Worm (Caenorhabditis elegans) whole organism, L4 larva: ENCODE results near the gene gldi-6.
A peak's percentile ranks its signal among the peaks of the same experiment; 100 is the strongest.

Experiments
- F37D6.2 ChIP-seq: sonication (generic microtip); optimal IDR thresholded peaks from 2 replicates; lab custom pipeline; 2016; ENCODE audit warnings: mild to moderate bottlenecking, missing genetic modification characterization, missing compliant biosample characterization
- T26A8.4 ChIP-seq: fragments of 200-800 bp; sonication (Bioruptor generic); IDR thresholded peaks from 2 replicates; pipeline ENCODE4 v1.3.6; 2022; ENCODE audit warnings: missing genetic modification characterization, missing compliant biosample characterization
- Y105C5A.15 ChIP-seq: fragments of 200-800 bp; sonication (Bioruptor generic); IDR thresholded peaks from 2 replicates; pipeline ENCODE4 v1.3.6; 2022; ENCODE audit warnings: missing genetic modification characterization, missing compliant biosample characterization
- Y75B8A.6 ChIP-seq: fragments of 200-800 bp; sonication (Bioruptor generic); IDR thresholded peaks from 2 replicates; pipeline ENCODE4 v1.3.6; 2022; ENCODE audit warnings: missing genetic modification reagents, missing genetic modification characterization, missing compliant biosample characterization
- ZK546.5 ChIP-seq, 2 experiments: sonication (generic microtip); optimal IDR thresholded peaks; 2 replicates each; lab custom pipeline; 2017; ENCODE audit warnings: missing biosample characterization in 2 of 2, missing genetic modification characterization in 2 of 2
- arid-1 ChIP-seq: fragments of 200-800 bp; sonication (Bioruptor generic); conservative IDR thresholded peaks from 2 replicates; pipeline ENCODE4 v1.3.6; 2022; ENCODE audit warnings: missing genetic modification reagents, missing genetic modification characterization, missing compliant biosample characterization
- attf-4 ChIP-seq: sonication (generic microtip); optimal IDR thresholded peaks from 3 replicates; lab custom pipeline; 2017; ENCODE audit warnings: missing biosample characterization, missing genetic modification characterization
- ceh-20 ChIP-seq: fragments of 200-800 bp; sonication (Bioruptor generic); IDR thresholded peaks from 2 replicates; pipeline ENCODE4 v1.3.6; 2022; ENCODE audit warnings: missing genetic modification reagents, missing genetic modification characterization, missing compliant biosample characterization
- ceh-62 ChIP-seq: sonication (generic microtip); optimal IDR thresholded peaks from 2 replicates; lab custom pipeline; 2017; ENCODE audit warnings: missing biosample characterization, missing genetic modification characterization
- ceh-82 ChIP-seq: sonication (generic microtip); optimal IDR thresholded peaks from 2 replicates; lab custom pipeline; 2017; ENCODE audit warnings: missing biosample characterization, missing genetic modification characterization
- cey-2 ChIP-seq: sonication (generic microtip); optimal IDR thresholded peaks from 3 replicates; lab custom pipeline; 2017; ENCODE audit warnings: missing genetic modification characterization, mild to moderate bottlenecking, missing compliant biosample characterization, antibody characterized with exemption, borderline replicate concordance; ENCODE audit not compliant: insufficient read depth
- ctbp-1 ChIP-seq: fragments of 200-800 bp; sonication (Bioruptor generic); IDR thresholded peaks from 2 replicates; pipeline ENCODE4 v1.3.6; 2022; ENCODE audit warnings: missing genetic modification reagents, missing genetic modification characterization, missing compliant biosample characterization
- daf-19 ChIP-seq: fragments of 200-800 bp; sonication (Bioruptor generic); conservative IDR thresholded peaks from 2 replicates; pipeline ENCODE4 v1.3.6; 2022; ENCODE audit warnings: missing genetic modification characterization, missing compliant biosample characterization
- daf-8 ChIP-seq: fragments of 200-800 bp; sonication (Bioruptor generic); IDR thresholded peaks from 2 replicates; pipeline ENCODE4 v1.3.6; 2022; ENCODE audit warnings: missing genetic modification characterization, missing compliant biosample characterization
- dmd-6 ChIP-seq: fragments of 200-800 bp; sonication (Bioruptor generic); IDR thresholded peaks from 2 replicates; pipeline ENCODE4 v1.3.6; 2022; ENCODE audit warnings: missing genetic modification reagents, missing genetic modification characterization, missing compliant biosample characterization
- duxl-1 ChIP-seq: sonication (generic microtip); optimal IDR thresholded peaks from 2 replicates; lab custom pipeline; 2016; ENCODE audit warnings: mild to moderate bottlenecking, missing genetic modification characterization, moderate library complexity, missing compliant biosample characterization; ENCODE audit not compliant: poor library complexity
- dve-1 ChIP-seq: sonication (generic microtip); optimal IDR thresholded peaks from 2 replicates; lab custom pipeline; 2017; ENCODE audit warnings: antibody characterized with exemption, mild to moderate bottlenecking, missing genetic modification characterization, missing compliant biosample characterization; ENCODE audit not compliant: insufficient read depth
- gei-8 ChIP-seq: fragments of 200-800 bp; sonication (Bioruptor generic); optimal IDR thresholded peaks from 2 replicates; lab custom pipeline; 2018; ENCODE audit warnings: mild to moderate bottlenecking, missing genetic modification characterization, missing compliant biosample characterization
- hif-1 ChIP-seq, 2 experiments: sonication (generic microtip); optimal IDR thresholded peaks; 2 replicates each; lab custom pipeline; 2016 to 2017; ENCODE audit warnings: missing compliant biosample characterization in 2 of 2, missing genetic modification characterization in 2 of 2, missing genetic modification reagents in 2 of 2, missing genotype in 2 of 2, mild to moderate bottlenecking in 1 of 2
- hlh-11 ChIP-seq: fragments of 200-800 bp; sonication (Bioruptor generic); optimal IDR thresholded peaks from 2 replicates; lab custom pipeline; 2018; ENCODE audit warnings: mild to moderate bottlenecking, missing genetic modification characterization, missing compliant biosample characterization
- hmg-1.1 ChIP-seq: fragments of 200-800 bp; sonication (Bioruptor generic); IDR thresholded peaks from 2 replicates; pipeline ENCODE4 v1.3.6; 2022; ENCODE audit warnings: missing genetic modification reagents, missing genetic modification characterization, missing compliant biosample characterization
- lim-7 ChIP-seq: fragments of 200-800 bp; sonication (Bioruptor generic); IDR thresholded peaks from 2 replicates; pipeline ENCODE4 v1.3.6; 2022; ENCODE audit warnings: missing genetic modification characterization, missing compliant biosample characterization
- lin-29 ChIP-seq: fragments of 200-800 bp; sonication (Bioruptor generic); IDR thresholded peaks from 2 replicates; pipeline ENCODE4 v1.3.6; 2022; ENCODE audit warnings: missing genetic modification reagents, missing genetic modification characterization, missing compliant biosample characterization
- madf-5 ChIP-seq, 2 experiments: fragments of 200-800 bp; sonication (Bioruptor generic); IDR thresholded peaks; 2 replicates each; pipeline ENCODE4 v1.3.6; 2022; ENCODE audit warnings: missing compliant biosample characterization in 2 of 2, missing genetic modification characterization in 2 of 2
- mdl-1 ChIP-seq, 2 experiments: fragments of 150-350 bp in 1 of 2; sonication (generic microtip) in 1 of 2; optimal IDR thresholded peaks; 2 replicates each; lab custom pipeline; 2014 to 2017; ENCODE audit warnings: missing biosample characterization in 2 of 2, missing genetic modification characterization in 2 of 2
- mes-2 ChIP-seq: sonication (generic microtip); optimal IDR thresholded peaks from 2 replicates; lab custom pipeline; 2016; ENCODE audit warnings: missing genotype, mild to moderate bottlenecking, missing genetic modification characterization, missing compliant biosample characterization; ENCODE audit not compliant: poor library complexity, severe bottlenecking
- mxl-2 ChIP-seq: fragments of 200-800 bp; sonication (Bioruptor generic); conservative IDR thresholded peaks from 2 replicates; pipeline ENCODE4 v1.3.6; 2022; ENCODE audit warnings: missing genetic modification reagents, missing genetic modification characterization, missing compliant biosample characterization
- mxl-3 ChIP-seq: fragments of 200-800 bp; sonication (Bioruptor generic); optimal IDR thresholded peaks from 2 replicates; lab custom pipeline; 2018; ENCODE audit warnings: mild to moderate bottlenecking, missing genetic modification characterization, missing compliant biosample characterization
- nhr-10 ChIP-seq: fragments of 150-350 bp; optimal IDR thresholded peaks from 2 replicates; lab custom pipeline; 2014; ENCODE audit warnings: missing biosample characterization, missing genetic modification characterization
- nhr-102 ChIP-seq: sonication (generic microtip); optimal IDR thresholded peaks from 2 replicates; lab custom pipeline; 2016; ENCODE audit warnings: mild to moderate bottlenecking, missing genetic modification characterization, moderate library complexity, missing compliant biosample characterization
- nhr-11 ChIP-seq: fragments of 150-350 bp; optimal IDR thresholded peaks from 2 replicates; lab custom pipeline; 2014; ENCODE audit warnings: missing biosample characterization, missing genetic modification characterization
- nhr-237 ChIP-seq: sonication (generic microtip); optimal IDR thresholded peaks from 2 replicates; lab custom pipeline; 2017; ENCODE audit warnings: missing biosample characterization, missing genetic modification characterization
- nhr-25 ChIP-seq: sonication (generic microtip); optimal IDR thresholded peaks from 2 replicates; lab custom pipeline; 2017; ENCODE audit warnings: missing genetic modification characterization, mild to moderate bottlenecking, missing compliant biosample characterization, antibody characterized with exemption, moderate library complexity, borderline replicate concordance; ENCODE audit not compliant: insufficient read depth
- nhr-41 ChIP-seq: fragments of 200-800 bp; sonication (Bioruptor generic); IDR thresholded peaks from 2 replicates; pipeline ENCODE4 v1.3.6; 2022; ENCODE audit warnings: missing genetic modification reagents, missing genetic modification characterization, missing compliant biosample characterization
- nhr-48 ChIP-seq: sonication (generic microtip); optimal IDR thresholded peaks from 2 replicates; lab custom pipeline; 2016; ENCODE audit warnings: mild to moderate bottlenecking, missing genetic modification characterization, missing compliant biosample characterization
- nhr-6 ChIP-seq: fragments of 150-350 bp; optimal IDR thresholded peaks from 2 replicates; lab custom pipeline; 2014; ENCODE audit warnings: missing biosample characterization, missing genetic modification characterization
- nhr-76 ChIP-seq: fragments of 150-350 bp; optimal IDR thresholded peaks from 2 replicates; lab custom pipeline; 2014; ENCODE audit warnings: missing biosample characterization, missing genetic modification characterization
- nhr-77 ChIP-seq: fragments of 150-350 bp; optimal IDR thresholded peaks from 2 replicates; lab custom pipeline; 2014; ENCODE audit warnings: missing biosample characterization, missing genetic modification characterization
- pha-4 ChIP-seq, 2 experiments: fragments of 150-350 bp in 1 of 2; fragments of 200-800 bp in 1 of 2; sonication (Bioruptor generic) in 1 of 2; IDR thresholded peaks in 1 of 2; optimal IDR thresholded peaks in 1 of 2; 2 replicates each; pipeline versions ENCODE4 v1.3.6 to Lab custom; 2014 to 2022; ENCODE audit warnings: missing genetic modification characterization in 2 of 2, missing genetic modification reagents in 2 of 2, missing biosample characterization in 1 of 2, missing compliant biosample characterization in 1 of 2
- rbr-2 ChIP-seq: sonication (generic microtip); optimal IDR thresholded peaks from 2 replicates; lab custom pipeline; 2016; ENCODE audit warnings: missing genotype, missing genetic modification characterization, missing compliant biosample characterization
- saeg-2 ChIP-seq: fragments of 200-800 bp; sonication (Bioruptor generic); IDR thresholded peaks from 2 replicates; pipeline ENCODE4 v1.3.6; 2022; ENCODE audit warnings: missing genetic modification reagents, missing genetic modification characterization, missing compliant biosample characterization
- snpc-1.2 ChIP-seq: fragments of 200-800 bp; sonication (Bioruptor generic); IDR thresholded peaks from 2 replicates; pipeline ENCODE4 v1.3.6; 2022; ENCODE audit warnings: missing genetic modification reagents, missing genetic modification characterization, missing compliant biosample characterization
- spr-3 ChIP-seq: fragments of 200-800 bp; sonication (Bioruptor generic); optimal IDR thresholded peaks from 2 replicates; lab custom pipeline; 2018; ENCODE audit warnings: mild to moderate bottlenecking, missing genetic modification characterization, missing compliant biosample characterization
- tag-97 ChIP-seq: fragments of 200-800 bp; sonication (Bioruptor generic); IDR thresholded peaks from 2 replicates; pipeline ENCODE4 v1.3.6; 2022; ENCODE audit warnings: missing genetic modification characterization, missing compliant biosample characterization
- tra-1 ChIP-seq: fragments of 200-800 bp; sonication (Bioruptor generic); IDR thresholded peaks from 2 replicates; pipeline ENCODE4 v1.3.6; 2022; ENCODE audit warnings: missing genetic modification reagents, missing genetic modification characterization, missing compliant biosample characterization
- unc-39 ChIP-seq: sonication (generic microtip); optimal IDR thresholded peaks from 2 replicates; lab custom pipeline; 2017; ENCODE audit warnings: missing biosample characterization, missing genetic modification characterization
- zfp-2 ChIP-seq: sonication (generic microtip); optimal IDR thresholded peaks from 2 replicates; lab custom pipeline; 2016; ENCODE audit warnings: mild to moderate bottlenecking, missing genetic modification characterization, missing compliant biosample characterization
- zfp-3 ChIP-seq: fragments of 200-800 bp; sonication (Bioruptor generic); conservative IDR thresholded peaks from 2 replicates; pipeline ENCODE4 v1.3.6; 2022; ENCODE audit warnings: missing genetic modification reagents, missing genetic modification characterization, missing compliant biosample characterization
- zip-2 ChIP-seq: fragments of 150-350 bp; optimal IDR thresholded peaks from 2 replicates; lab custom pipeline; 2014; ENCODE audit warnings: missing biosample characterization, missing genetic modification characterization
- ztf-11 ChIP-seq: fragments of 150-350 bp; optimal IDR thresholded peaks from 2 replicates; lab custom pipeline; 2014; ENCODE audit warnings: missing biosample characterization, missing genetic modification characterization

Gene gldi-6

ce11 chrII:3428158-3428704 is 18.5 kb upstream of the gldi-6 start (continued):
- no peak for TF ChIP-seq ceh-20 (GFP tag; lab: Robert Waterston, UW)
- no peak for TF ChIP-seq snpc-1.2 (GFP tag; lab: Robert Waterston, UW)
- TF ChIP-seq ceh-82 = no peak
- TF ChIP-seq gei-8 = no peak
- peak; percentile 1 for TF ChIP-seq hlh-11 (tag; lab: Kevin White, UChicago)
- no peak for TF ChIP-seq nhr-25 (tag; lab: Kevin White, UChicago)
- no peak for TF ChIP-seq nhr-41 (GFP tag; lab: Robert Waterston, UW)
- no peak for TF ChIP-seq madf-5 (GFP tag; IDR thresholded peaks at IDR 0.05; lab: Robert Waterston, UW)
- TF ChIP-seq tag-97 (GFP tag; lab: Robert Waterston, UW) = no peak
- TF ChIP-seq mxl-3 (GFP tag; lab: Kevin White, UChicago) = no peak
- TF ChIP-seq dve-1 (tag; lab: Kevin White, UChicago) = no peak
- TF ChIP-seq saeg-2 (GFP tag; lab: Robert Waterston, UW) = no peak
- no peak for TF ChIP-seq nhr-102 (tag; lab: Kevin White, UChicago)
- no peak for TF ChIP-seq ztf-11 (tag; lab: Kevin White, UChicago)
- no peak for TF ChIP-seq nhr-6 (tag; lab: Kevin White, UChicago)
- TF ChIP-seq nhr-10 = no peak
- no peak for TF ChIP-seq mxl-2 (GFP tag; lab: Robert Waterston, UW)
- TF ChIP-seq hif-1 (tag; optimal IDR thresholded peaks at IDR 0.05; lab: Kevin White, UChicago) = peak in 1 of 2 experiments; percentile 18
- TF ChIP-seq ZK546.5 (tag; optimal IDR thresholded peaks at IDR 0.05; lab: Kevin White, UChicago) = no peak
- TF ChIP-seq nhr-48 (tag; lab: Kevin White, UChicago) = no peak
- no peak for TF ChIP-seq dmd-6 (GFP tag; lab: Robert Waterston, UW)
- no peak for TF ChIP-seq unc-39
- 0 out of 2 replicates have a peak, but pooled peaks have one; percentile 33 for TF ChIP-seq ctbp-1
- no peak for TF ChIP-seq lin-29
- TF ChIP-seq tra-1 (GFP tag; lab: Robert Waterston, UW) = no peak
- TF ChIP-seq daf-8 (GFP tag; lab: Robert Waterston, UW) = no peak
- no peak for TF ChIP-seq cey-2 (tag; lab: Kevin White, UChicago)
- no peak for TF ChIP-seq zip-2 (tag; lab: Kevin White, UChicago)
- TF ChIP-seq Y105C5A.15 = no peak
- TF ChIP-seq hmg-1.1 (GFP tag; lab: Robert Waterston, UW) = peak; percentile 71
- TF ChIP-seq spr-3 (GFP tag; lab: Kevin White, UChicago) = no peak
- TF ChIP-seq rbr-2 (tag; lab: Kevin White, UChicago) = peak; percentile 41
- TF ChIP-seq mdl-1 (tag; optimal IDR thresholded peaks at IDR 0.05; lab: Kevin White, UChicago) = peak in 1 of 2 experiments; percentile 47
- TF ChIP-seq attf-4 (tag; lab: Kevin White, UChicago) = no peak
- no peak for TF ChIP-seq daf-19 (GFP tag; lab: Robert Waterston, UW)
- no peak for TF ChIP-seq T26A8.4 (GFP tag; lab: Robert Waterston, UW)
- no peak for TF ChIP-seq ceh-62 (tag; lab: Kevin White, UChicago)
- TF ChIP-seq nhr-237 (tag; lab: Kevin White, UChicago) = no peak
- TF ChIP-seq lim-7 (GFP tag; lab: Robert Waterston, UW) = no peak
- no peak for TF ChIP-seq duxl-1 (tag; lab: Kevin White, UChicago)
- TF ChIP-seq nhr-76 (tag; lab: Kevin White, UChicago) = no peak
- no peak for TF ChIP-seq nhr-11 (tag; lab: Kevin White, UChicago)
- no peak for TF ChIP-seq zfp-3 (GFP tag; lab: Robert Waterston, UW)
- TF ChIP-seq F37D6.2 (tag; lab: Kevin White, UChicago) = no peak
- TF ChIP-seq nhr-77 (tag; lab: Kevin White, UChicago) = no peak
- TF ChIP-seq zfp-2 = no peak
- no peak for TF ChIP-seq pha-4 (GFP tag; IDR thresholded peaks at IDR 0.05; lab: Robert Waterston, UW)
- TF ChIP-seq pha-4 (tag; optimal IDR thresholded peaks at IDR 0.05; lab: Kevin White, UChicago) = no peak
- TF ChIP-seq Y75B8A.6 = no peak
- no peak for TF ChIP-seq mes-2 (tag; lab: Kevin White, UChicago)
- no peak for TF ChIP-seq arid-1 (GFP tag; lab: Robert Waterston, UW)
